Fruit fly (Drosophila melanogaster): ENCODE results near the gene CG33995.

The CG33995 gene

DNA sequence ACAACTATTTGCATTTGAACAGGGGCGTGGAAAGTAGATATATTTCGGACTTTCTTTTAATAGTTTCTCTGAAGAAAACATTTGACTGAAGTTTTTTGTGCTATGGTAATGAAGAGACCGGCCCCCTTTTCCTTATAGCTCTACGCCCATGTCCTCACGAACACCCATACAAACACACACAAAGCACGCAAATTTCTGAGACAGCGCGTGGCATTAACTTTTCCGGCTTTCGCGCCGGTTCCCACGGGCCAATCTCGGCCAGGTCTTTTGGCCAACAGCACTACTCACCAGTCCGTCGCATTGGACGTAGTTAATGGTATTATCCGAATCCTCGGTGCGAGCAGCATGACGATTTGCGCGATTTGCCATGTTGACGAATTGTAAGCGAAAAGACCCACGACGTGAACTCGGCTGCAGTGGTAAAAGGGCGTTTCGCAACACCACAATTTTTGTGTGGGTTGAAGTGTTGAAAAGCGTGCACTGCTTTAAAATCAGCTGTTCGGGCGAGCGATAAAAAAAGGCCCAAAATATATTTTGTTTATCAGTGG is 9.4 kb downstream of the CG33995 start, which contains the start of gene senju (continued):
- peak; percentile 46 for TF ChIP-seq Dp (GFP tag; optimal IDR thresholded peaks at IDR 0.05)
- peak; percentile 56 for TF ChIP-seq ERR (GFP tag; optimal IDR thresholded peaks at IDR 0.05)
- TF ChIP-seq Xrp1 (GFP tag; IDR thresholded peaks at IDR 0.05) = peak; percentile 81; the same call in 1 of the 2 replicates
- peak; percentile 81 for TF ChIP-seq CG33213 (GFP tag; optimal IDR thresholded peaks at IDR 0.05)
- peak; percentile 53 for TF ChIP-seq Hmx (GFP tag; optimal IDR thresholded peaks at IDR 0.05)
- peak; percentile 82 for TF ChIP-seq CG12769 (tag; optimal IDR thresholded peaks at IDR 0.05)
- peak; percentile 0 for TF ChIP-seq zf30C (GFP tag; optimal IDR thresholded peaks at IDR 0.05)
- 0 out of 3 replicates have a peak, but pooled peaks have one; percentile 35 for TF ChIP-seq CG2199 (GFP tag; IDR thresholded peaks at IDR 0.05)
- TF ChIP-seq CG18764 (GFP tag; optimal IDR thresholded peaks at IDR 0.05) = peak; percentile 74
- peak; percentile 50 for TF ChIP-seq CG12299 (tag; optimal IDR thresholded peaks at IDR 0.05)
- no peak for TF ChIP-seq Neu2 (GFP tag; optimal IDR thresholded peaks at IDR 0.05; ENCODE audit: borderline replicate concordance)
- no peak for TF ChIP-seq pan (optimal IDR thresholded peaks at IDR 0.05)
- peak in 1 of 2 experiments; percentile 90 for TF ChIP-seq pan (GFP tag; optimal IDR thresholded peaks at IDR 0.05 in 1 of 2, IDR thresholded peaks at IDR 0.05 in 1 of 2)
- peak; percentile 56 for TF ChIP-seq CG8281 (tag; optimal IDR thresholded peaks at IDR 0.05)
- peak; percentile 86 for TF ChIP-seq Deaf1 (tag; optimal IDR thresholded peaks at IDR 0.05)
- TF ChIP-seq en (GFP tag; optimal IDR thresholded peaks at IDR 0.05) = peak; percentile 62
- TF ChIP-seq danr (GFP tag; IDR thresholded peaks at IDR 0.05) = 0 out of 2 replicates have a peak, but pooled peaks have one; percentile 46
- TF ChIP-seq CG16863 (GFP tag; optimal IDR thresholded peaks at IDR 0.05) = peak; percentile 85
- peak; percentile 91 for TF ChIP-seq her (GFP tag; optimal IDR thresholded peaks at IDR 0.05)
- peak; percentile 81 for TF ChIP-seq nau (GFP tag; optimal IDR thresholded peaks at IDR 0.05)
- no peak for TF ChIP-seq pita (GFP tag; optimal IDR thresholded peaks at IDR 0.05)
- peak; percentile 54 for TF ChIP-seq Scr (GFP tag; IDR thresholded peaks at IDR 0.05; ENCODE audit: partially characterized antibody)
- peak; percentile 66 for TF ChIP-seq NC2α (GFP tag; optimal IDR thresholded peaks at IDR 0.05)
- TF ChIP-seq CG11695 (GFP tag; IDR thresholded peaks at IDR 0.05) = peak; percentile 74
- peak; percentile 98 for TF ChIP-seq MBD-R2 (GFP tag; IDR thresholded peaks at IDR 0.05)
- peak; percentile 98 for TF ChIP-seq Med (GFP tag)
- TF ChIP-seq sr (GFP tag; IDR thresholded peaks at IDR 0.05) = peak; percentile 88
- peak; percentile 76 for TF ChIP-seq CG1603 (tag; optimal IDR thresholded peaks at IDR 0.05)
- TF ChIP-seq br (optimal IDR thresholded peaks at IDR 0.05) = no peak
- peak; percentile 79; the same call in 2 of the 3 replicates for TF ChIP-seq gce (GFP tag; IDR thresholded peaks at IDR 0.05)
- TF ChIP-seq fd3F (GFP tag; optimal IDR thresholded peaks at IDR 0.05) = peak; percentile 50
- peak; percentile 61 for TF ChIP-seq fd96Cb (tag; optimal IDR thresholded peaks at IDR 0.05)
- TF ChIP-seq Dfd (GFP tag; optimal IDR thresholded peaks at IDR 0.05) = no peak
- peak; percentile 81 for TF ChIP-seq HLH54F (GFP tag; optimal IDR thresholded peaks at IDR 0.05)
- peak; percentile 94 for TF ChIP-seq lilli (GFP tag; optimal IDR thresholded peaks at IDR 0.05)
- TF ChIP-seq Spps (tag; optimal IDR thresholded peaks at IDR 0.05) = peak; percentile 46
- TF ChIP-seq HLHmδ (GFP tag; optimal IDR thresholded peaks at IDR 0.05) = peak; percentile 76
- TF ChIP-seq h (optimal IDR thresholded peaks at IDR 0.05) = no peak
- TF ChIP-seq sc (optimal IDR thresholded peaks at IDR 0.05) = no peak
- TF ChIP-seq sc (GFP tag; optimal IDR thresholded peaks at IDR 0.05) = peak; percentile 62
- no peak; the same call in 1 of the 2 replicates for TF ChIP-seq GATAe (GFP tag; conservative IDR thresholded peaks at IDR 0.05)
- peak; percentile 75 for TF ChIP-seq CG6254 (GFP tag; optimal IDR thresholded peaks at IDR 0.05)
- TF ChIP-seq CG17912 (GFP tag; optimal IDR thresholded peaks at IDR 0.05) = peak; percentile 79
- TF ChIP-seq CG15696 (tag; optimal IDR thresholded peaks at IDR 0.05) = peak; percentile 38
- TF ChIP-seq hkb (optimal IDR thresholded peaks at IDR 0.05) = no peak
- TF ChIP-seq hkb (GFP tag; IDR thresholded peaks at IDR 0.05) = peak; percentile 84
- peak; percentile 80 for TF ChIP-seq CG2875 (GFP tag; optimal IDR thresholded peaks at IDR 0.05)
- peak; percentile 69 for TF ChIP-seq CG13287 (GFP tag; IDR thresholded peaks at IDR 0.05; ENCODE audit: partially characterized antibody)
- TF ChIP-seq CG9817 (tag; optimal IDR thresholded peaks at IDR 0.05) = peak; percentile 51
- TF ChIP-seq CG9727 (GFP tag; optimal IDR thresholded peaks at IDR 0.05) = peak; percentile 89
- peak; percentile 81 for TF ChIP-seq CG11723 (GFP tag; optimal IDR thresholded peaks at IDR 0.05)

Measured in whole organism, embryonic.